Fruit fly (Drosophila melanogaster) whole organism, embryonic: Measurements from ENCODE around the gene lawc.

Source experiments
- Atf6 ChIP-seq: fragments of 200-800 bp; sonication (Bioruptor generic); IDR thresholded peaks from 2 replicates; pipeline ENCODE4 v1.3.6; 2022; ENCODE audit warnings: missing biosample characterization, missing genetic modification characterization
- CG11093 ChIP-seq: fragments of 200-800 bp; sonication (Bioruptor generic); IDR thresholded peaks from 3 replicates; pipeline ENCODE4 v1.3.6; 2022; ENCODE audit warnings: missing biosample characterization, missing genetic modification characterization
- CG9817 ChIP-seq: fragments of 200-800 bp; sonication (Bioruptor generic); optimal IDR thresholded peaks from 2 replicates; lab custom pipeline; 2018; ENCODE audit warnings: missing biosample characterization, mild to moderate bottlenecking, missing genetic modification characterization, moderate library complexity
- Sry-β ChIP-seq: fragments of 200-800 bp; sonication (Bioruptor generic); optimal IDR thresholded peaks from 2 replicates; lab custom pipeline; 2018; ENCODE audit warnings: missing biosample characterization, mild to moderate bottlenecking, missing genetic modification characterization, moderate library complexity
- Sry-δ ChIP-seq: fragments of 200-800 bp; sonication (Bioruptor generic); optimal IDR thresholded peaks from 2 replicates; lab custom pipeline; 2016; ENCODE audit warnings: missing biosample characterization, missing genetic modification characterization
- croc ChIP-seq: fragments of 200-800 bp; sonication (Bioruptor generic); conservative IDR thresholded peaks from 3 replicates; pipeline ENCODE4 v1.3.6; 2022; ENCODE audit warnings: missing biosample characterization, missing genetic modification characterization
- gsb ChIP-seq: fragments of 200-800 bp; sonication (Bioruptor generic); IDR thresholded peaks from 2 replicates; pipeline ENCODE4 v1.3.6; 2022; ENCODE audit warnings: missing biosample characterization, missing genetic modification characterization
- kay ChIP-seq: fragments of 200-800 bp; sonication (Bioruptor generic); optimal IDR thresholded peaks from 2 replicates; lab custom pipeline; 2016; ENCODE audit warnings: missing biosample characterization, missing genetic modification characterization
- usp ChIP-seq: fragments of >200 bp; optimal IDR thresholded peaks from 2 replicates; lab custom pipeline; 2017; ENCODE audit warnings: missing biosample characterization, missing genetic modification characterization

- TF ChIP-seq usp (GFP tag; lab: Kevin White, UChicago) (no peak), Atf6 (GFP tag; lab: Robert Waterston, UW) (no peak), Sry-β (no peak), CG9817 (tag; lab: Kevin White, UChicago) (no peak), CG11093 (GFP tag; lab: Robert Waterston, UW) (no peak), croc (GFP tag; lab: Robert Waterston, UW) (no peak), Sry-δ (no peak), gsb (GFP tag; lab: Robert Waterston, UW) (no peak), kay (GFP tag; lab: Kevin White, UChicago) (no peak)
Measured at dm6 chrX:8442912-8443311, 31.5 kb upstream of the lawc start.
